Worm (Caenorhabditis elegans): ENCODE data around the gene F58F12.3.

The F58F12.3 gene

ce11 chrII:6407279-6407678, 16.2 kb upstream of the F58F12.3 start, which contains the start of gene spp-11:
TSS of gene spp-11 (minus strand) at chrII:6407379.
- no peak for TF ChIP-seq daf-16 (GFP tag; optimal IDR thresholded peaks at IDR 0.05)
- peak; percentile 43 for TF ChIP-seq daf-16 (tag; optimal IDR thresholded peaks at IDR 0.05)
- TF ChIP-seq aly-2 (tag; optimal IDR thresholded peaks at IDR 0.05): no peak

ce11 chrII:6403233-6403632, 12.1 kb upstream of the F58F12.3 start, which contains the start of gene T25D10.1:
TSS of gene T25D10.1 (plus strand) at chrII:6403401.
- TF ChIP-seq daf-16 (GFP tag; optimal IDR thresholded peaks at IDR 0.05): no peak
- TF ChIP-seq daf-16 (tag; optimal IDR thresholded peaks at IDR 0.05): peak; percentile 53
- no peak for TF ChIP-seq nhr-10 (tag; optimal IDR thresholded peaks at IDR 0.05)
- peak; percentile 34 for TF ChIP-seq pqm-1 (tag; optimal IDR thresholded peaks at IDR 0.05)
- no peak for TF ChIP-seq skn-1 (tag; optimal IDR thresholded peaks at IDR 0.05)
- TF ChIP-seq egl-43 (GFP tag; IDR thresholded peaks at IDR 0.05): no peak
- peak; percentile 21 for TF ChIP-seq mep-1 (tag; optimal IDR thresholded peaks at IDR 0.05)
- TF ChIP-seq R02D3.7 (tag; optimal IDR thresholded peaks at IDR 0.05): no peak

ce11 chrII:6401649-6402048, 10.6 kb upstream of the F58F12.3 start, which contains the start of gene btb-2:
TSS of gene btb-2 (plus strand) at chrII:6401949.
- TF ChIP-seq nhr-77 (tag; optimal IDR thresholded peaks at IDR 0.05) (no peak), unc-39 (tag; optimal IDR thresholded peaks at IDR 0.05) (no peak), ctbp-1 (GFP tag; IDR thresholded peaks at IDR 0.05) (no peak), duxl-1 (tag; optimal IDR thresholded peaks at IDR 0.05; ENCODE audit: poor library complexity) (no peak), madf-9 (GFP tag; conservative IDR thresholded peaks at IDR 0.05) (no peak), ztf-11 (tag; optimal IDR thresholded peaks at IDR 0.05) (no peak), nhr-102 (tag; optimal IDR thresholded peaks at IDR 0.05) (no peak), R02D3.7 (tag; optimal IDR thresholded peaks at IDR 0.05) (no peak)

ce11 chrII:6398406-6398805, 7.3 kb upstream of the F58F12.3 start, which contains the start of gene zig-10:
TSS of gene zig-10 (plus strand) at chrII:6398706.
- TF ChIP-seq nhr-237 (tag; optimal IDR thresholded peaks at IDR 0.05): no peak
- TF ChIP-seq dmd-9 (GFP tag; IDR thresholded peaks at IDR 0.05): no peak
- no peak for TF ChIP-seq ceh-82 (tag; optimal IDR thresholded peaks at IDR 0.05)
- TF ChIP-seq lin-39 (tag; optimal IDR thresholded peaks at IDR 0.05): no peak
- TF ChIP-seq T20F7.1 (GFP tag; optimal IDR thresholded peaks at IDR 0.05): no peak
- no peak for TF ChIP-seq ZK546.5 (tag; optimal IDR thresholded peaks at IDR 0.05)
- TF ChIP-seq nhr-102 (tag; optimal IDR thresholded peaks at IDR 0.05): no peak
- no peak for TF ChIP-seq hmg-1.1 (GFP tag; IDR thresholded peaks at IDR 0.05)

- TF ChIP-seq Y105C5A.15 (GFP tag; IDR thresholded peaks at IDR 0.05) (no peak), madf-5 (GFP tag; IDR thresholded peaks at IDR 0.05) (no peak), set-16 (GFP tag; IDR thresholded peaks at IDR 0.05) (no peak), ztf-7 (tag; optimal IDR thresholded peaks at IDR 0.05) (no peak), ceh-32 (tag; optimal IDR thresholded peaks at IDR 0.05; ENCODE audit: poor library complexity) (no peak), rbr-2 (tag; optimal IDR thresholded peaks at IDR 0.05) (no peak), zip-11 (GFP tag; IDR thresholded peaks at IDR 0.05) (no peak), ces-1 (GFP tag; optimal IDR thresholded peaks at IDR 0.05) (no peak), madf-9 (GFP tag; conservative IDR thresholded peaks at IDR 0.05) (no peak), daf-12 (tag; optimal IDR thresholded peaks at IDR 0.05) (no peak), ZK337.2 (GFP tag; IDR thresholded peaks at IDR 0.05) (no peak), attf-4 (tag; optimal IDR thresholded peaks at IDR 0.05) (no peak), nhr-11 (tag; optimal IDR thresholded peaks at IDR 0.05) (no peak), fkh-10 (GFP tag; optimal IDR thresholded peaks at IDR 0.05) (no peak)
Measured at ce11 chrII:6394037-6394436, 2.9 kb upstream of the F58F12.3 start.
